Worm (Caenorhabditis elegans) whole organism, L2 larva: ENCODE measurements around the gene acs-2.

Experiments
- C34F6.9 ChIP-seq: fragments of 150-350 bp; optimal IDR thresholded peaks from 2 replicates; lab custom pipeline; 2014; ENCODE audit warnings: missing biosample characterization, missing genetic modification characterization
- ZK546.5 ChIP-seq: sonication (generic microtip); optimal IDR thresholded peaks from 2 replicates; lab custom pipeline; 2017; ENCODE audit warnings: missing biosample characterization, missing genetic modification characterization
- ceh-82 ChIP-seq: fragments of 150-350 bp; optimal IDR thresholded peaks from 2 replicates; lab custom pipeline; 2014; ENCODE audit warnings: missing biosample characterization, missing genetic modification characterization
- dmd-4 ChIP-seq: sonication (generic microtip); optimal IDR thresholded peaks from 2 replicates; lab custom pipeline; 2017; ENCODE audit warnings: missing biosample characterization, missing genetic modification characterization
- egl-27 ChIP-seq: sonication (generic microtip); optimal IDR thresholded peaks from 3 replicates; lab custom pipeline; 2017; ENCODE audit warnings: missing biosample characterization, missing genetic modification reagents, missing genetic modification characterization
- elt-1 ChIP-seq: fragments of 150-350 bp; optimal IDR thresholded peaks from 2 replicates; lab custom pipeline; 2014; ENCODE audit warnings: missing biosample characterization, missing genetic modification characterization
- elt-3 ChIP-seq: sonication (generic microtip); optimal IDR thresholded peaks from 2 replicates; lab custom pipeline; 2017; ENCODE audit warnings: missing biosample characterization, missing genetic modification characterization
- mab-5 ChIP-seq: fragments of 150-350 bp; optimal IDR thresholded peaks from 2 replicates; lab custom pipeline; 2014; ENCODE audit warnings: missing biosample characterization, missing genetic modification characterization
- mbf-1 ChIP-seq: sonication (generic microtip); optimal IDR thresholded peaks from 2 replicates; lab custom pipeline; 2017; ENCODE audit warnings: missing biosample characterization, missing genetic modification characterization
- mdl-1 ChIP-seq, 2 experiments: fragments of 150-350 bp in 1 of 2; sonication (generic microtip) in 1 of 2; optimal IDR thresholded peaks; 2 replicates each; lab custom pipeline; 2017; ENCODE audit warnings: missing biosample characterization in 2 of 2, missing genetic modification characterization in 2 of 2
- nhr-11 ChIP-seq: fragments of 150-350 bp; optimal IDR thresholded peaks from 2 replicates; lab custom pipeline; 2014; ENCODE audit warnings: missing biosample characterization, missing genetic modification characterization
- nhr-129 ChIP-seq: fragments of 150-350 bp; optimal IDR thresholded peaks from 2 replicates; lab custom pipeline; 2014; ENCODE audit warnings: missing biosample characterization, missing genetic modification characterization
- nhr-21 ChIP-seq: fragments of 150-350 bp; optimal IDR thresholded peaks from 2 replicates; lab custom pipeline; 2014; ENCODE audit warnings: missing biosample characterization, missing genetic modification characterization
- nhr-23 ChIP-seq: fragments of 150-350 bp; optimal IDR thresholded peaks from 2 replicates; lab custom pipeline; 2014; ENCODE audit warnings: missing biosample characterization, missing genetic modification reagents, missing genetic modification characterization
- nhr-237 ChIP-seq: fragments of 150-350 bp; optimal IDR thresholded peaks from 2 replicates; lab custom pipeline; 2014; ENCODE audit warnings: missing biosample characterization, missing genetic modification characterization
- nhr-77 ChIP-seq: fragments of 150-350 bp; optimal IDR thresholded peaks from 2 replicates; lab custom pipeline; 2014; ENCODE audit warnings: missing biosample characterization, missing genetic modification characterization
- sem-4 ChIP-seq: fragments of 150-350 bp; optimal IDR thresholded peaks from 2 replicates; lab custom pipeline; 2014; ENCODE audit warnings: missing biosample characterization, missing genetic modification reagents, missing genetic modification characterization
- sma-3 ChIP-seq: sonication (generic microtip); optimal IDR thresholded peaks from 2 replicates; lab custom pipeline; 2016; ENCODE audit warnings: missing genetic modification reagents, missing genetic modification characterization, missing compliant biosample characterization
- sma-9 ChIP-seq, 2 experiments: fragments of 150-350 bp in 1 of 2; sonication (generic microtip) in 1 of 2; optimal IDR thresholded peaks; 2 replicates each; lab custom pipeline; 2014 to 2016; ENCODE audit warnings: missing genetic modification characterization in 2 of 2, mild to moderate bottlenecking in 1 of 2, missing biosample characterization in 1 of 2, missing compliant biosample characterization in 1 of 2, missing genetic modification reagents in 1 of 2, moderate library complexity in 1 of 2
- snpc-4 ChIP-seq: fragments of 150-350 bp; optimal IDR thresholded peaks from 2 replicates; lab custom pipeline; 2014; ENCODE audit warnings: missing biosample characterization, missing genetic modification characterization
- unc-55 ChIP-seq: fragments of 150-350 bp; sonication (generic microtip); optimal IDR thresholded peaks from 3 replicates; lab custom pipeline; 2014; ENCODE audit warnings: missing biosample characterization, missing genetic modification reagents, missing genetic modification characterization
- zag-1 ChIP-seq: fragments of 150-350 bp; optimal IDR thresholded peaks from 2 replicates; lab custom pipeline; 2014; ENCODE audit warnings: missing biosample characterization, missing genetic modification characterization
- ztf-1 ChIP-seq: fragments of 200-800 bp; sonication (Bioruptor generic); conservative IDR thresholded peaks from 2 replicates; pipeline ENCODE4 v1.3.6; 2022; ENCODE audit warnings: missing genetic modification characterization, missing compliant biosample characterization

acs-2 gene

ce11 chrV:15610350-15610940 lies 43.3 kb downstream of the acs-2 start, which contains the start of the genes fbxa-153 and str-12:
fbxa-153 (minus strand) TSS chrV:15610384.
str-12 (plus strand) TSS chrV:15610890.
- TF ChIP-seq C34F6.9 (tag; lab: Kevin White, UChicago) (peak; percentile 64), zag-1 (tag; lab: Kevin White, UChicago) (peak; percentile 62), mdl-1 (tag; optimal IDR thresholded peaks at IDR 0.05; lab: Kevin White, UChicago) (no peak), mab-5 (tag; lab: Kevin White, UChicago) (no peak), sma-9 (GFP tag; optimal IDR thresholded peaks at IDR 0.05; lab: Kevin White, UChicago) (peak; percentile 28), sma-9 (tag; optimal IDR thresholded peaks at IDR 0.05; lab: Kevin White, UChicago) (no peak), unc-55 (GFP tag; lab: Kevin White, UChicago) (peak; percentile 84), nhr-129 (tag; lab: Kevin White, UChicago) (peak; percentile 28)
- TF ChIP-seq, all 48 proteins: peak for 5

ce11 chrV:15612886-15613285 lies 45.7 kb downstream of the acs-2 start, which contains the start of gene str-263:
str-263 (plus strand) TSS chrV:15613186.
- TF ChIP-seq egl-27: no peak
- no peak for TF ChIP-seq mdl-1 (tag; optimal IDR thresholded peaks at IDR 0.05; lab: Kevin White, UChicago)
- TF ChIP-seq sma-3 (GFP tag; lab: Kevin White, UChicago): no peak
- no peak for TF ChIP-seq nhr-237 (tag; lab: Kevin White, UChicago)
- TF ChIP-seq ceh-82 (tag; lab: Kevin White, UChicago): no peak
- no peak for TF ChIP-seq dmd-4
- TF ChIP-seq elt-1 (tag; lab: Kevin White, UChicago): no peak
- no peak for TF ChIP-seq elt-3 (tag; lab: Kevin White, UChicago)
- no peak for TF ChIP-seq unc-55 (GFP tag; lab: Kevin White, UChicago)
- TF ChIP-seq nhr-77 (tag; lab: Kevin White, UChicago): no peak
- TF ChIP-seq ZK546.5: no peak

ce11 chrV:15614534-15614933 lies 47.3 kb downstream of the acs-2 start:
- TF ChIP-seq snpc-4 (tag; lab: Kevin White, UChicago): no peak
- TF ChIP-seq nhr-11: no peak
- TF ChIP-seq nhr-23 (tag; lab: Kevin White, UChicago): no peak
- TF ChIP-seq mbf-1 (tag; lab: Kevin White, UChicago): no peak
- TF ChIP-seq nhr-21: no peak
- TF ChIP-seq ztf-1 (GFP tag; lab: Robert Waterston, UW): no peak
- TF ChIP-seq ceh-82 (tag; lab: Kevin White, UChicago): no peak
- no peak for TF ChIP-seq ZK546.5
- TF ChIP-seq sem-4 (tag; lab: Kevin White, UChicago): no peak
